Worm (Caenorhabditis elegans): Measurements from ENCODE around the gene K04C2.3.

Gene K04C2.3

DNA sequence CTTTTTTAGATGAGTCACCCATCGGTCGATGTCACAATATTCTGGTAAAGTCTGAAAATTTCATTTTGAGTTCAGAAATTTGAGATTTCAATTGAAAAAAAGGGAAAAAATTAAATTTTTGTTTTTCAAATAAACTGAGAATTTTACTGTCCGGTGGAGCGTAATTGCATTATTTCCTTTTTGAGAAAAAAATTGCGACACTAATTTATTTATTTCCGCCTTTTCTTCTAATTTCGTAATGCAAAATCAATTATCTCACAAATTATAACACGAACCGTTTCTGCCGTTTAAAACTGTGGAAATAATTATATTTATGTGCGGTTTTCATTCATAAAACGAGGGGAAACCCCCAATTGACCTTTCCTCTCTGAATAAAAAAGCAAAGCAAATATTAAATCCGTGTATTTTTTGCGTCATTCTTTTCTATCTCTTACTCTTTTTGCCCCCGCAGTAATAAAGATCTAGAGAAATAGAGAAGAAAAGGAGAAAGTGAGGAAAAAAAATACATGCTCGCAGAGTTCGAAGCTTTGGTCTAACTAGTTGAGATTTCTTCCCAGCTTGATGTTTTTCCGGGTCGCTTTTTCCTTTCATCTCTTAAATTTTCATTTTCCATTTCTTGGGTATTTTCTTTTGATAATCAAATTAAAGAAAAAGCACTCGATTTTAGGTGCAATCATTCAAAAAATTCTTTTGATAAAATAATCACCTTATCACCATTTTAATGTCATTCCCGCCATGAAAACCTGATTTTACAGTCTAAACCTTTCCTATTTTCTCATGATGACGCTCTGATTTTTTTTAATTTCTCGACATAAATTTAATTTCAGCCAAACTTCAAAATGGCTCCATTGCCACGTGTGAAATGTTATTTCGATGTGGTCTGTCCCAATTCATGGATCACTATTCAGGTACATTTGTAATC, 30.4 kb downstream of the K04C2.3 start, which contains the start of the genes brc-2 and T07E3.3:
brc-2 (minus strand) TSS at position 51 of the 922 bp plus-strand sequence.
T07E3.3 (plus strand) TSS at position 822 of the 922 bp plus-strand sequence.
- TF ChIP-seq cog-1 (tag; optimal IDR thresholded peaks at IDR 0.05) (no peak), T22C8.4 (GFP tag; IDR thresholded peaks at IDR 0.05) (no peak), flt-1 (GFP tag; IDR thresholded peaks at IDR 0.05) (no peak), ztf-29 (GFP tag; IDR thresholded peaks at IDR 0.05) (no peak), med-1 (GFP tag; optimal IDR thresholded peaks at IDR 0.05; ENCODE audit: insufficient read depth) (no peak), tab-1 (GFP tag; IDR thresholded peaks at IDR 0.05) (no peak), ref-1 (GFP tag; conservative IDR thresholded peaks at IDR 0.05) (no peak), klf-2 (GFP tag; conservative IDR thresholded peaks at IDR 0.05) (no peak), ztf-23 (GFP tag; IDR thresholded peaks at IDR 0.05) (no peak)

ce11 chrIII:6904468-6904867, 31.6 kb downstream of the K04C2.3 start:
- TF ChIP-seq cog-1 (tag; optimal IDR thresholded peaks at IDR 0.05) (no peak), klf-2 (GFP tag; conservative IDR thresholded peaks at IDR 0.05) (no peak), T22C8.4 (GFP tag; IDR thresholded peaks at IDR 0.05) (no peak), ref-1 (GFP tag; conservative IDR thresholded peaks at IDR 0.05) (no peak), med-1 (GFP tag; optimal IDR thresholded peaks at IDR 0.05; ENCODE audit: insufficient read depth) (no peak), tab-1 (GFP tag; IDR thresholded peaks at IDR 0.05) (no peak), ztf-23 (GFP tag; IDR thresholded peaks at IDR 0.05) (no peak), flt-1 (GFP tag; IDR thresholded peaks at IDR 0.05) (no peak), ztf-29 (GFP tag; IDR thresholded peaks at IDR 0.05) (no peak)

ce11 chrIII:6906409-6906808, 33.5 kb downstream of the K04C2.3 start, which contains the start of gene T07E3.2:
T07E3.2 (plus strand) TSS chrIII:6906709.
- no peak for TF ChIP-seq ztf-23 (GFP tag; IDR thresholded peaks at IDR 0.05)
- no peak for TF ChIP-seq ref-1 (GFP tag; conservative IDR thresholded peaks at IDR 0.05)
- no peak for TF ChIP-seq cog-1 (tag; optimal IDR thresholded peaks at IDR 0.05)
- TF ChIP-seq med-1 (GFP tag; optimal IDR thresholded peaks at IDR 0.05; ENCODE audit: insufficient read depth), result no peak
- TF ChIP-seq T22C8.4 (GFP tag; IDR thresholded peaks at IDR 0.05), result no peak
- TF ChIP-seq ztf-29 (GFP tag; IDR thresholded peaks at IDR 0.05), result no peak
- TF ChIP-seq klf-2 (GFP tag; conservative IDR thresholded peaks at IDR 0.05), result no peak
- TF ChIP-seq flt-1 (GFP tag; IDR thresholded peaks at IDR 0.05), result no peak
- no peak for TF ChIP-seq tab-1 (GFP tag; IDR thresholded peaks at IDR 0.05)

DNA sequence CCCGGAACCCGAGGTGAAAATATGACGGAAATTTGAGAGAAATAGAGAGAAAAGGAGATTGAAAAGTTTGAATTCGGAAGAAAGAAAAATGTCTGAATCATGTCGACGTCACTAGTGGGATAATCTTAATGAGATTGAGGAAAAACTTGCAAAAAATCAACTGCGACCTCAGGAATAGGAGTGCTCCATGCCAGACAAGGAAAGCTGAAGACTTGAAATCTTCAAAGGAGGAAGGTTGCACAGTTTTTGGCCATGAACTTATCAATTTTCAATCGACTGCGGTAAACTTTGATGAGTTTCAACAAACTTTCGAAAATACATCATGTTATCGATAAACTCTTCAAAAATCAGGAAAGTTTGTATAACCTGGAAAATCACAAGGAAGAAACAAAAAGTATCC, 39.5 kb downstream of the K04C2.3 start, which contains the start of gene pdf-1:
pdf-1 (minus strand) TSS at position 101 of the 400 bp plus-strand sequence.
- TF ChIP-seq cog-1 (tag; optimal IDR thresholded peaks at IDR 0.05) (no peak), ref-1 (GFP tag; conservative IDR thresholded peaks at IDR 0.05) (no peak)

DNA sequence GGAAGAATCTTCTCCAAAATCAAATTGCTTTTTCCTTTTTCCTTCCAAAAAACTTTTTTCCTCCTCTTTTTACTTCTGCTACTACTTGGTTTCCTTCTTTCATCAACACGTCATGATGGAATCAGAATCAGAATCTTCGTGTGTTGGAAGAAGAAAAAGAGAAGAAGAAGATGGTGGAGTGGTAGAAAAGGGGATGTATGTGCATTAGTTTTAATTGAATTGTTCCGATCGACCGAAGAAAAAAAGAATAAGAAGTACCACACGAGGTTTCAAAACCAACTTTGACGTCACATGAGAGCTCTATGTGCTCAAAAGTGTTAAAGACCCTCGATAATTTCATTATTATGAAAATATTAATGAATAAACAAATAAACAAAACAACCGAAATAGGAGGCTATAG, 42.0 kb downstream of the K04C2.3 start:
- TF ChIP-seq tab-1 (GFP tag; IDR thresholded peaks at IDR 0.05) (no peak), med-1 (GFP tag; optimal IDR thresholded peaks at IDR 0.05; ENCODE audit: insufficient read depth) (no peak), klf-2 (GFP tag; conservative IDR thresholded peaks at IDR 0.05) (no peak), T22C8.4 (GFP tag; IDR thresholded peaks at IDR 0.05) (no peak), flt-1 (GFP tag; IDR thresholded peaks at IDR 0.05) (no peak), cog-1 (tag; optimal IDR thresholded peaks at IDR 0.05) (no peak), ztf-23 (GFP tag; IDR thresholded peaks at IDR 0.05) (no peak), ref-1 (GFP tag; conservative IDR thresholded peaks at IDR 0.05) (no peak)
